Fruit fly (Drosophila melanogaster): ENCODE results near the gene sina.

sina gene

dm6 chr3L:16844920-16845573 lies 8.5 kb upstream of the sina start, which contains the start of the genes kud and Zcchc7:
TSS of gene kud (minus strand) at chr3L:16844991.
TSS of gene Zcchc7 (plus strand) at chr3L:16845386.
- TF ChIP-seq sug (tag; optimal IDR thresholded peaks at IDR 0.05), result peak; percentile 86
- TF ChIP-seq CHES-1-like (GFP tag; optimal IDR thresholded peaks at IDR 0.05), result peak; percentile 39
- TF ChIP-seq vfl (GFP tag; optimal IDR thresholded peaks at IDR 0.05), result peak; percentile 36
- TF ChIP-seq tin (GFP tag; optimal IDR thresholded peaks at IDR 0.05), result peak; percentile 59
- no peak for TF ChIP-seq Adf1 (GFP tag; IDR thresholded peaks at IDR 0.05)
- peak; percentile 17 for TF ChIP-seq CG12942 (GFP tag; optimal IDR thresholded peaks at IDR 0.05)
- no peak for TF ChIP-seq D (optimal IDR thresholded peaks at IDR 0.05)
- TF ChIP-seq D (GFP tag; optimal IDR thresholded peaks at IDR 0.05), result no peak
- TF ChIP-seq CG7357 (GFP tag; IDR thresholded peaks at IDR 0.05), result no peak
- peak; percentile 47 for TF ChIP-seq CG3163 (GFP tag; optimal IDR thresholded peaks at IDR 0.05)
- TF ChIP-seq CG1792 (GFP tag; optimal IDR thresholded peaks at IDR 0.05), result peak; percentile 0
- TF ChIP-seq CG3847 (GFP tag; IDR thresholded peaks at IDR 0.05), result peak; percentile 71
- peak; percentile 75 for TF ChIP-seq CG9817 (tag; optimal IDR thresholded peaks at IDR 0.05)
- peak; percentile 21 for TF ChIP-seq gcm2 (GFP tag; optimal IDR thresholded peaks at IDR 0.05)
- TF ChIP-seq CG11560 (tag; IDR thresholded peaks at IDR 0.05), result peak; percentile 96
- peak; percentile 50; the same call in 1 of the 2 replicates for TF ChIP-seq CG6689 (GFP tag; IDR thresholded peaks at IDR 0.05)
- no peak for TF ChIP-seq org-1 (GFP tag; optimal IDR thresholded peaks at IDR 0.05)
- peak; percentile 79 for TF ChIP-seq Nf-YC (tag; optimal IDR thresholded peaks at IDR 0.05)
- peak; percentile 24; the same call in 1 of the 2 replicates for TF ChIP-seq amos (GFP tag; IDR thresholded peaks at IDR 0.05; ENCODE audit: partially characterized antibody)
- TF ChIP-seq CG4424 (GFP tag; optimal IDR thresholded peaks at IDR 0.05), result peak; percentile 52
- TF ChIP-seq MBD-R2 (GFP tag; IDR thresholded peaks at IDR 0.05), result peak; percentile 39; the same call in 1 of the 2 replicates
- TF ChIP-seq CG2116 (GFP tag; optimal IDR thresholded peaks at IDR 0.05), result peak; percentile 99
- peak; percentile 58; the same call in 1 of the 4 replicates for TF ChIP-seq Dll (GFP tag; IDR thresholded peaks at IDR 0.05; ENCODE audit: partially characterized antibody)
- TF ChIP-seq CG12155 (GFP tag; optimal IDR thresholded peaks at IDR 0.05), result peak; percentile 73
- TF ChIP-seq Fer1 (GFP tag; optimal IDR thresholded peaks at IDR 0.05), result peak; percentile 70
- peak; percentile 43 for TF ChIP-seq lbe (GFP tag; optimal IDR thresholded peaks at IDR 0.05)
- no peak for TF ChIP-seq stc (GFP tag; IDR thresholded peaks at IDR 0.05)
- peak; percentile 27 for TF ChIP-seq dm (GFP tag; optimal IDR thresholded peaks at IDR 0.05)
- peak; percentile 47 for TF ChIP-seq CG9609 (GFP tag; optimal IDR thresholded peaks at IDR 0.05)
- peak; percentile 55 to 64 for TF ChIP-seq Trl (optimal IDR thresholded peaks at IDR 0.05)
- no peak for TF ChIP-seq Trl (GFP tag; optimal IDR thresholded peaks at IDR 0.05)
- peak; percentile 19; the same call in 1 of the 2 replicates for TF ChIP-seq lmd (GFP tag; IDR thresholded peaks at IDR 0.05)
- TF ChIP-seq Mes4 (GFP tag; optimal IDR thresholded peaks at IDR 0.05), result peak; percentile 10
- TF ChIP-seq CG12769 (tag; optimal IDR thresholded peaks at IDR 0.05), result no peak
- TF ChIP-seq CG11456 (GFP tag; IDR thresholded peaks at IDR 0.05), result no peak
- peak; percentile 33 for TF ChIP-seq gro (GFP tag; optimal IDR thresholded peaks at IDR 0.05)
- peak; percentile 7 for TF ChIP-seq Six4 (GFP tag; optimal IDR thresholded peaks at IDR 0.05)
- peak; percentile 17 for TF ChIP-seq zf30C (GFP tag; optimal IDR thresholded peaks at IDR 0.05)
- peak; percentile 9 for TF ChIP-seq CG33213 (GFP tag; optimal IDR thresholded peaks at IDR 0.05)
- TF ChIP-seq Xbp1 (GFP tag; optimal IDR thresholded peaks at IDR 0.05), result peak; percentile 84
- peak; percentile 38 for TF ChIP-seq Bdp1 (GFP tag; optimal IDR thresholded peaks at IDR 0.05)
- TF ChIP-seq Hr3 (GFP tag; optimal IDR thresholded peaks at IDR 0.05), result peak; percentile 54
- TF ChIP-seq Usf (GFP tag; optimal IDR thresholded peaks at IDR 0.05), result peak; percentile 26
- no peak for TF ChIP-seq ftz-f1 (GFP tag; optimal IDR thresholded peaks at IDR 0.05)
- TF ChIP-seq eve (GFP tag; optimal IDR thresholded peaks at IDR 0.05), result no peak
- peak; percentile 38 for TF ChIP-seq kay (GFP tag; optimal IDR thresholded peaks at IDR 0.05)
- TF ChIP-seq al (GFP tag; IDR thresholded peaks at IDR 0.05), result 0 out of 2 replicates have a peak, but pooled peaks have one; percentile 42
- TF ChIP-seq CG31388 (GFP tag; optimal IDR thresholded peaks at IDR 0.05), result peak; percentile 6
- TF ChIP-seq YL-1 (GFP tag; optimal IDR thresholded peaks at IDR 0.05), result peak; percentile 41
- TF ChIP-seq CG3995 (GFP tag; optimal IDR thresholded peaks at IDR 0.05), result peak; percentile 37
- TF ChIP-seq fu2 (GFP tag; optimal IDR thresholded peaks at IDR 0.05), result peak; percentile 28
- peak; percentile 21 for TF ChIP-seq CG12236 (GFP tag; optimal IDR thresholded peaks at IDR 0.05)
